Fruit fly (Drosophila melanogaster) whole organism, embryonic: ENCODE measurements around the gene CG31104.

Experiments used
- ATbp ChIP-seq: fragments of 200-800 bp; sonication (Bioruptor generic); optimal IDR thresholded peaks from 2 replicates; lab custom pipeline; 2017; ENCODE audit warnings: missing biosample characterization, mild to moderate bottlenecking, missing genetic modification characterization, missing genetic modification reagents
- Ada2b ChIP-seq: fragments of 200-800 bp; sonication (Bioruptor generic); IDR thresholded peaks from 2 replicates; pipeline ENCODE4 v1.3.6; 2022; ENCODE audit warnings: missing biosample characterization, missing genetic modification characterization
- Antp ChIP-seq: fragments of 200-800 bp; sonication (Bioruptor generic); optimal IDR thresholded peaks from 3 replicates; lab custom pipeline; 2016; ENCODE audit warnings: missing biosample characterization, missing genetic modification characterization
- CG10147 ChIP-seq: fragments of 200-800 bp; sonication (Bioruptor generic); optimal IDR thresholded peaks from 2 replicates; lab custom pipeline; 2019; ENCODE audit warnings: missing biosample characterization, mild to moderate bottlenecking, missing genetic modification characterization, moderate library complexity
- CG10543 ChIP-seq: fragments of 200-800 bp; sonication (Bioruptor generic); optimal IDR thresholded peaks from 3 replicates; lab custom pipeline; 2017; ENCODE audit warnings: missing biosample characterization, mild to moderate bottlenecking, missing genetic modification characterization, moderate library complexity
- CG12659 ChIP-seq: fragments of 200-800 bp; sonication (Bioruptor generic); optimal IDR thresholded peaks from 3 replicates; lab custom pipeline; 2017; ENCODE audit warnings: mild to moderate bottlenecking, missing biosample characterization, missing genetic modification reagents, missing genetic modification characterization
- CG1529 ChIP-seq: fragments of 200-800 bp; sonication (Bioruptor generic); optimal IDR thresholded peaks from 3 replicates; lab custom pipeline; 2018; ENCODE audit warnings: missing biosample characterization, missing genetic modification characterization
- CG17186 ChIP-seq: fragments of 200-800 bp; sonication (Bioruptor generic); optimal IDR thresholded peaks from 3 replicates; lab custom pipeline; 2017; ENCODE audit warnings: missing biosample characterization, missing genetic modification reagents, missing genetic modification characterization
- CG17361 ChIP-seq: fragments of 200-800 bp; sonication (Bioruptor generic); IDR thresholded peaks from 3 replicates; pipeline ENCODE4 v1.3.6; 2022; ENCODE audit warnings: missing biosample characterization, missing genetic modification characterization
- CG17802 ChIP-seq: fragments of 200-800 bp; sonication (Bioruptor generic); optimal IDR thresholded peaks from 2 replicates; lab custom pipeline; 2018; ENCODE audit warnings: missing biosample characterization, mild to moderate bottlenecking, missing genetic modification characterization, moderate library complexity
- CG2120 ChIP-seq: fragments of 200-800 bp; sonication (Bioruptor generic); optimal IDR thresholded peaks from 3 replicates; lab custom pipeline; 2016; ENCODE audit warnings: missing biosample characterization, missing genetic modification characterization
- CG30431 ChIP-seq: fragments of 200-800 bp; sonication (Bioruptor generic); optimal IDR thresholded peaks from 2 replicates; lab custom pipeline; 2017; ENCODE audit warnings: missing biosample characterization, missing genetic modification characterization
- CG31441 ChIP-seq: fragments of 200-800 bp; sonication (Bioruptor generic); IDR thresholded peaks from 2 replicates; pipeline ENCODE4 v1.3.6; 2022; ENCODE audit warnings: missing biosample characterization, missing genetic modification characterization
- CG3281 ChIP-seq: fragments of 200-800 bp; sonication (Bioruptor generic); optimal IDR thresholded peaks from 3 replicates; lab custom pipeline; 2017; ENCODE audit warnings: missing biosample characterization, mild to moderate bottlenecking, missing genetic modification characterization
- CG34422 ChIP-seq: fragments of 200-800 bp; sonication (Bioruptor generic); IDR thresholded peaks from 3 replicates; pipeline ENCODE4 v1.3.6; 2022; ENCODE audit warnings: missing biosample characterization, missing genetic modification characterization
- CG5953 ChIP-seq: fragments of 200-800 bp; sonication (Bioruptor generic); IDR thresholded peaks from 2 replicates; pipeline ENCODE4 v1.3.6; 2022; ENCODE audit warnings: missing biosample characterization, missing genetic modification characterization
- CG6791 ChIP-seq: fragments of 200-800 bp; sonication (Bioruptor generic); IDR thresholded peaks from 3 replicates; pipeline ENCODE4 v1.3.6; 2022; ENCODE audit warnings: missing biosample characterization, missing genetic modification characterization; ENCODE audit not compliant: partially characterized antibody
- CG6854 ChIP-seq: fragments of 200-800 bp; sonication (Bioruptor generic); optimal IDR thresholded peaks from 3 replicates; lab custom pipeline; 2017; ENCODE audit warnings: missing biosample characterization, mild to moderate bottlenecking, missing genetic modification characterization
- CG7372 ChIP-seq: fragments of 200-800 bp; sonication (Bioruptor generic); IDR thresholded peaks from 2 replicates; pipeline ENCODE4 v1.3.6; 2022; ENCODE audit warnings: missing biosample characterization, missing genetic modification characterization
- CG9797 ChIP-seq: fragments of 200-800 bp; sonication (Bioruptor generic); optimal IDR thresholded peaks from 3 replicates; lab custom pipeline; 2018; ENCODE audit warnings: missing biosample characterization, mild to moderate bottlenecking, missing genetic modification characterization
- CoRest ChIP-seq: fragments of 200-800 bp; sonication (Bioruptor generic); optimal IDR thresholded peaks from 3 replicates; lab custom pipeline; 2018; ENCODE audit warnings: missing biosample characterization, mild to moderate bottlenecking, missing genetic modification characterization, moderate library complexity
- D19A ChIP-seq: fragments of 200-800 bp; optimal IDR thresholded peaks from 3 replicates; lab custom pipeline; 2019; ENCODE audit warnings: missing biosample characterization, mild to moderate bottlenecking, missing genetic modification characterization, moderate library complexity
- Dad ChIP-seq: fragments of 200-800 bp; sonication (Bioruptor generic); optimal IDR thresholded peaks from 3 replicates; lab custom pipeline; 2016; ENCODE audit warnings: missing biosample characterization, missing genetic modification characterization
- Doc2 ChIP-seq: fragments of 200-800 bp; sonication (Bioruptor generic); IDR thresholded peaks from 2 replicates; pipeline ENCODE4 v1.3.6; 2022; ENCODE audit warnings: missing biosample characterization, missing genetic modification characterization
- Dp ChIP-seq: fragments of 200-800 bp; sonication (Bioruptor generic); optimal IDR thresholded peaks from 2 replicates; lab custom pipeline; 2018; ENCODE audit warnings: missing biosample characterization, mild to moderate bottlenecking, missing genetic modification characterization, moderate library complexity
- Eip74EF ChIP-seq, 2 experiments: fragments of 200-800 bp in 1 of 2; fragments of >200 bp in 1 of 2; sonication (Bioruptor generic) in 1 of 2; optimal IDR thresholded peaks; 2 replicates each; lab custom pipeline; 2017 to 2019; ENCODE audit warnings: missing biosample characterization in 2 of 2, missing genetic modification characterization in 2 of 2, mild to moderate bottlenecking in 1 of 2, moderate library complexity in 1 of 2
- Gug ChIP-seq: fragments of 200-800 bp; sonication (Bioruptor generic); IDR thresholded peaks from 4 replicates; pipeline ENCODE4 v1.3.6; 2022; ENCODE audit warnings: missing biosample characterization, missing genetic modification characterization
- HHEX ChIP-seq: fragments of 200-800 bp; sonication (Bioruptor generic); optimal IDR thresholded peaks from 3 replicates; lab custom pipeline; 2017; ENCODE audit warnings: missing biosample characterization, mild to moderate bottlenecking, missing genetic modification characterization, missing genetic modification reagents
- HLH3B ChIP-seq: fragments of 200-800 bp; sonication (Bioruptor generic); IDR thresholded peaks from 2 replicates; pipeline ENCODE4 v1.3.6; 2022; ENCODE audit warnings: missing biosample characterization, missing genetic modification characterization
- Oaz ChIP-seq: fragments of 200-800 bp; sonication (Bioruptor generic); IDR thresholded peaks from 2 replicates; pipeline ENCODE4 v1.3.6; 2022; ENCODE audit warnings: missing biosample characterization, missing genetic modification characterization
- Scr ChIP-seq: fragments of 200-800 bp; sonication (Bioruptor generic); IDR thresholded peaks from 2 replicates; pipeline ENCODE4 v1.3.6; 2022; ENCODE audit warnings: missing biosample characterization, missing genetic modification characterization; ENCODE audit not compliant: partially characterized antibody
- Sry-δ ChIP-seq: fragments of 200-800 bp; sonication (Bioruptor generic); optimal IDR thresholded peaks from 2 replicates; lab custom pipeline; 2016; ENCODE audit warnings: missing biosample characterization, missing genetic modification characterization
- Tbp ChIP-seq: fragments of >200 bp; optimal IDR thresholded peaks from 2 replicates; lab custom pipeline; 2018; ENCODE audit warnings: missing biosample characterization, missing genetic modification characterization
- ac ChIP-seq: fragments of 200-800 bp; sonication (Bioruptor generic); optimal IDR thresholded peaks from 3 replicates; lab custom pipeline; 2017; ENCODE audit warnings: missing biosample characterization, mild to moderate bottlenecking, missing genetic modification characterization
- bbx ChIP-seq: fragments of 200-800 bp; sonication (Bioruptor generic); IDR thresholded peaks from 2 replicates; pipeline ENCODE4 v1.3.6; 2022; ENCODE audit warnings: missing biosample characterization, missing genetic modification characterization; ENCODE audit not compliant: partially characterized antibody
- dm ChIP-seq: fragments of 200-800 bp; sonication (Bioruptor generic); optimal IDR thresholded peaks from 3 replicates; lab custom pipeline; 2016; ENCODE audit warnings: missing biosample characterization, missing genetic modification characterization
- ftz-f1 ChIP-seq: fragments of 200-800 bp; sonication (Bioruptor generic); optimal IDR thresholded peaks from 2 replicates; lab custom pipeline; 2016; ENCODE audit warnings: missing biosample characterization, missing genetic modification characterization
- gro ChIP-seq: fragments of 200-800 bp; sonication (Bioruptor generic); optimal IDR thresholded peaks from 2 replicates; lab custom pipeline; 2016; ENCODE audit warnings: missing biosample characterization, missing genetic modification characterization
- hbn ChIP-seq: fragments of 200-800 bp; sonication (Bioruptor generic); IDR thresholded peaks from 2 replicates; pipeline ENCODE4 v1.3.6; 2022; ENCODE audit warnings: missing biosample characterization, missing genetic modification characterization; ENCODE audit not compliant: partially characterized antibody
- jigr1 ChIP-seq: fragments of 200-800 bp; sonication (Bioruptor generic); IDR thresholded peaks from 3 replicates; pipeline ENCODE4 v1.3.6; 2022; ENCODE audit warnings: missing biosample characterization, missing genetic modification characterization
- pfk ChIP-seq: fragments of 200-800 bp; sonication (Bioruptor generic); optimal IDR thresholded peaks from 2 replicates; lab custom pipeline; 2018; ENCODE audit warnings: missing biosample characterization, mild to moderate bottlenecking, missing genetic modification characterization, moderate library complexity
- repo ChIP-seq: fragments of 200-800 bp; sonication (Bioruptor generic); optimal IDR thresholded peaks from 2 replicates; lab custom pipeline; 2016; ENCODE audit warnings: missing biosample characterization, missing genetic modification characterization
- run ChIP-seq: fragments of 200-800 bp; sonication (Bioruptor generic); optimal IDR thresholded peaks from 3 replicates; lab custom pipeline; 2018; ENCODE audit warnings: missing biosample characterization, mild to moderate bottlenecking, missing genetic modification characterization
- sna ChIP-seq: fragments of 200-800 bp; sonication (Bioruptor generic); IDR thresholded peaks from 2 replicates; pipeline ENCODE4 v1.3.6; 2022; ENCODE audit warnings: missing biosample characterization, missing genetic modification characterization; ENCODE audit not compliant: partially characterized antibody
- ssp ChIP-seq: fragments of 200-800 bp; sonication (Bioruptor generic); IDR thresholded peaks from 2 replicates; pipeline ENCODE4 v1.3.6; 2022; ENCODE audit warnings: missing biosample characterization, missing genetic modification characterization
- tgo ChIP-seq: fragments of 200-800 bp; sonication (Bioruptor generic); IDR thresholded peaks from 3 replicates; pipeline ENCODE4 v1.3.6; 2022; ENCODE audit warnings: missing biosample characterization, missing genetic modification characterization
- tin ChIP-seq: fragments of 200-800 bp; sonication (Bioruptor generic); optimal IDR thresholded peaks from 3 replicates; lab custom pipeline; 2016; ENCODE audit warnings: missing biosample characterization, missing genetic modification characterization
- tll ChIP-seq, 2 experiments: fragments of 200-800 bp in 1 of 2; fragments of >200 bp in 1 of 2; sonication (Bioruptor generic) in 1 of 2; optimal IDR thresholded peaks; 2 replicates each; lab custom pipeline; 2017 to 2019; ENCODE audit warnings: missing biosample characterization in 2 of 2, missing genetic modification characterization in 2 of 2, mild to moderate bottlenecking in 1 of 2, moderate library complexity in 1 of 2
- twi ChIP-seq: fragments of 200-800 bp; optimal IDR thresholded peaks from 2 replicates; lab custom pipeline; 2019; ENCODE audit warnings: missing biosample characterization, mild to moderate bottlenecking, missing genetic modification characterization, moderate library complexity
- tx ChIP-seq: fragments of 200-800 bp; sonication (Bioruptor generic); optimal IDR thresholded peaks from 2 replicates; lab custom pipeline; 2016; ENCODE audit warnings: missing biosample characterization, missing genetic modification characterization
- wdn ChIP-seq: fragments of 200-800 bp; sonication (Bioruptor generic); IDR thresholded peaks from 2 replicates; pipeline ENCODE4 v1.3.6; 2022; ENCODE audit warnings: missing biosample characterization, missing genetic modification characterization
- zf30C ChIP-seq: fragments of 200-800 bp; sonication (Bioruptor generic); optimal IDR thresholded peaks from 3 replicates; lab custom pipeline; 2018; ENCODE audit warnings: missing biosample characterization, mild to moderate bottlenecking, missing genetic modification characterization

The CG31104 gene

DNA sequence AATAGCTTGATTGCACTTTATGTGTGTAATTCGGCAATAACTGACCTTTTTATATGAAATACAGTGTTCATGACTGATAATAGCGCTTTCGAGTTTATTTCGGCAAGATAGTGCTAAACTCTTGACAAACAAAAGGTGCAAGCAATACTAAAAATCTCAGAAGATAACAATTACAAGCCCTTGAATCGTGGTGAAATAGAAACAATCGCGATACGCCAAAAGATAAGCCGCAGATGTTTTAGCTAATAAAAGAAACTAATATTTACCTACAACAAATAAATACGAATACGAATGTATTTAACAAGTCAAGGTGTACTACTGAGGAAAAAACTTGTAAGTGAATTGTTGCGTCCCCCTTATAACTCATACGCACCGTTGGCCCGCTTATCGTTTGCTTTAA is 10.0 kb upstream of the CG31104 start (continued):
- TF ChIP-seq CG12659 (GFP tag; lab: Kevin White, UChicago) (peak; percentile 23), HHEX (GFP tag; lab: Kevin White, UChicago) (peak; percentile 8), CG9797 (GFP tag; lab: Kevin White, UChicago) (no peak), Sry-δ (no peak), sna (GFP tag; lab: Robert Waterston, UW) (no peak), CG7372 (GFP tag; lab: Robert Waterston, UW) (peak; percentile 59), hbn (GFP tag; lab: Robert Waterston, UW) (no peak), ftz-f1 (GFP tag; lab: Kevin White, UChicago) (no peak), Dp (no peak), HLH3B (GFP tag; lab: Robert Waterston, UW) (no peak), Doc2 (GFP tag; lab: Robert Waterston, UW) (no peak), CG17802 (no peak), twi (tag; lab: Kevin White, UChicago) (no peak), tin (GFP tag; lab: Kevin White, UChicago) (no peak), CG34422 (GFP tag; lab: Robert Waterston, UW) (no peak), wdn (GFP tag; lab: Robert Waterston, UW) (no peak), Antp (GFP tag; lab: Kevin White, UChicago) (no peak), tx (GFP tag; lab: Kevin White, UChicago) (no peak), CG31441 (GFP tag; lab: Robert Waterston, UW) (no peak), run (tag; lab: Kevin White, UChicago) (no peak), ATbp (GFP tag; lab: Kevin White, UChicago) (no peak), Tbp (GFP tag; lab: Kevin White, UChicago) (no peak), CG6791 (no peak), pfk (GFP tag; lab: Kevin White, UChicago) (no peak), CG10543 (GFP tag; lab: Kevin White, UChicago) (peak; percentile 48), Scr (GFP tag; lab: Robert Waterston, UW) (no peak), CG5953 (no peak), CG30431 (GFP tag; lab: Kevin White, UChicago) (no peak), CG10147 (GFP tag; lab: Kevin White, UChicago) (peak; percentile 59), ac (GFP tag; lab: Kevin White, UChicago) (no peak), bbx (GFP tag; lab: Robert Waterston, UW) (no peak), tll (GFP tag; optimal IDR thresholded peaks at IDR 0.05; lab: Kevin White, UChicago) (no peak), CG17186 (no peak), CG6854 (GFP tag; lab: Kevin White, UChicago) (no peak), ssp (no peak), CoRest (tag; lab: Kevin White, UChicago) (no peak), jigr1 (GFP tag; lab: Robert Waterston, UW) (no peak), D19A (tag; lab: Kevin White, UChicago) (no peak), repo (GFP tag; lab: Kevin White, UChicago) (no peak), Ada2b (GFP tag; lab: Robert Waterston, UW) (no peak), dm (no peak), CG1529 (GFP tag; lab: Kevin White, UChicago) (no peak), CG2120 (peak; percentile 29), Eip74EF (GFP tag; optimal IDR thresholded peaks at IDR 0.05; lab: Kevin White, UChicago) (no peak), Dad (GFP tag; lab: Kevin White, UChicago) (no peak), Oaz (GFP tag; lab: Robert Waterston, UW) (no peak), zf30C (GFP tag; lab: Kevin White, UChicago) (no peak), gro (GFP tag; lab: Kevin White, UChicago) (no peak), CG17361 (GFP tag; lab: Robert Waterston, UW) (no peak), CG3281 (GFP tag; lab: Kevin White, UChicago) (peak; percentile 50), tgo (GFP tag; lab: Robert Waterston, UW) (no peak), Gug (GFP tag; lab: Robert Waterston, UW) (no peak)
